Worm (Caenorhabditis elegans) whole organism, dauer: ENCODE data around the gene rgs-1.

Experiments
- unc-62 ChIP-seq: sonication (generic microtip); optimal IDR thresholded peaks from 2 replicates; lab custom pipeline; 2017; ENCODE audit warnings: missing biosample characterization, missing genetic modification reagents, missing genetic modification characterization

rgs-1 gene

ce11 chrIII:10025989-10026388 is 9.6 kb upstream of the rgs-1 start, which contains the start of gene ins-22:
TSS of gene ins-22 (plus strand) at chrIII:10026289.
- no peak for TF ChIP-seq unc-62

ce11 chrIII:10023452-10023851 is 7.1 kb upstream of the rgs-1 start, which contains the start of gene ins-21:
TSS of gene ins-21 (plus strand) at chrIII:10023752.
- no peak for TF ChIP-seq unc-62

DNA sequence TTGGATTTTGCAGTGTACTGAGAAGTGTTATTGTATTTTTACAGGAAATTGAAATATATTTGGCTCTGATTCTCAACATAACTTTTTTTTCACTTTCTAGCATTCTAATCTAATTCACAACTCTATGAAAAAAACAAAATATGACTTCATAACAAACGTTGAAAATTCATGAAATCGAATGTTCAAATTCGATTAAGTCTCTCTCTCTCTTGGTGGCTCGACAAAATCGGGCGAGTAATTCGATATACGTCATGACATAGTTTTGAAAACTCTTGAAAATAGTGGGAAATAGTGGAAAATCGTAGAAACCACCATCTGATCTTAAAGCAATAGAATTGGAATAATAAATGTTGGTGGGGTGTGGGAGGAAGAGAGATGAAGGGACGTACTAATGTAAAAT is 1.6 kb upstream of the rgs-1 start:
- TF ChIP-seq unc-62 = no peak

DNA sequence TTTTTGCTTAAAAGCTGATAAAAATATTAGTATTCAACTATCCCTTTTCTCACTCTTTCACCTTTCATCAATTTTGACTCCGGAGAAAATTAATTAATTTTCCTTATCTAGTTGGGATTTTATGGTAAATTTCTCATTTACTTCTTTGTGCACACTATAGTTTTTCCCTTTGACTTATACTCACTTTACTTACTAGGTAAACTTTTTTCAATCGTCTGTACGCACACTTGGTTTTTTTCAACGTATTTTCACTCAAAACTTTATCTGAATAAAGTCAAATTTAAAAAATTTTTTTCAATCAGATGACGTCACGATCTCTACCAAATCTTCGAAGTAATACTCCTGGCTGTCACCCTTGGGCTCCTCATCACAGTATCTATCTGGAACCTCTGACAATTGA is 4.2 kb downstream of the rgs-1 start, which contains the start of gene C05B5.16:
C05B5.16 (plus strand) TSS at position 301 of the 400 bp plus-strand sequence.
- TF ChIP-seq unc-62 = no peak

DNA sequence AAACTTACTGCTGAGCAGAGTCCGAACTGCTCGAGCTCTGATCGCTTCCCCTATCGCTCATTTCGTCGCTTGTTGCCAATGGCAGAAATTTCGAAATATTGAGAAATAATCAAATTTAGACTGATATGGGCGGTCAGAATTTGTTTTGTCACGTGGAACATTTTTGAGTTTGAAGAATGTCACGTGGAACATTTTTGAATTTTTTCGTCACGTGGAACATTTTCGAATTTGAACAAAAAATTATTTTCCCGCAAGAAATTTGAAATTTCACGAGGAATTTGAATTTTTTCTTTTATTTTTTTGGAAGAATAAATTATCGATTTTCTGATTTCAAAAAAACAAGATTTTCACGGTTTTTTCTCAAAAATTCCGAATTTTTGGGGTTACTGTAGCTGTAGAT is 6.2 kb downstream of the rgs-1 start, which contains the start of gene fbxa-155:
fbxa-155 (minus strand) TSS at position 101 of the 400 bp plus-strand sequence.
- no peak for TF ChIP-seq unc-62

ce11 chrIII:10006734-10007348 is 9.5 kb downstream of the rgs-1 start, which contains the start of gene C05B5.8:
TSS of gene C05B5.8 (minus strand) at chrIII:10006784.
- TF ChIP-seq unc-62 = no peak

- TF ChIP-seq unc-62 = no peak
These were observed 12.1 kb downstream of the rgs-1 start, which contains the start of gene C05B5.11 for ce11 chrIII:10004213-10004612. TSS of gene C05B5.11 (plus strand) at chrIII:10004513.

DNA sequence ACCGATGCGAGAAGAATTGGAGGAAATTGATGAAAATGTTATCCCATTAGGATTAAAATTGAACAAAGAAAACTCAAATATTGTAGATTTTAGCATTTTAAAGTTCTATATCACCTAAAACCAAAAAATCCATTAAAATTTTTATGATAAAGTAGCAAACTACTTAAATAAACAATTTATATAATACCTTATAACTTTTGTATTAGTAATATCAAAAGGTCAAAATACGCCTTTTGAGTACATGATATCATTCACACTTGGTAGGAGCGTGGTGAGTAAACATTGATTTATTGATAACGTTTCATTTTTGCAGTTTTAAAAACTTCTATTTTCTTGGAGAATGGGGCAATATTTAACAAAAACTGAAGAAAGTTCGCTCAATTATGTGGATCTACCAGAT is 15.3 kb downstream of the rgs-1 start, which contains the start of gene C05B5.5:
C05B5.5 (plus strand) TSS at position 301 of the 400 bp plus-strand sequence.
- TF ChIP-seq unc-62 = no peak

DNA sequence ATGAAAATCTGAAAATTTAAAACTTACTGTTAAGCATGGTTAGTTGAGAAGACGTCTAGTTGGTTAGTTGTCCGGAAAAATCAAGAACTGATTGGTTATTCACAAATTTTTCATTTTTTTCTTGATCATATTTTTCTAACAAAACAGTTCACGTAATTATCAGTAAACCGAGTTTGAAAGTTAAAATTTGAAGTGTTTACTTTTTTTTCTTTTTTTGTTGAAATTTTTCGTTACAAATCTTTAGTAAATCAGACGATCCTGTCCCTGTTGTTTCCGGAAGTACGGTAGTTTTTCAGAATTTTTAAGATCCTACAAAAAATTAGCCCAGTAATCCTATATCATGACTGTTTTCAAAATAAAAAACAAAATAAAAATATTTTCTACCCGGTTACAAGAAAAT is 15.9 kb downstream of the rgs-1 start, which contains the start of gene C05B5.2:
C05B5.2 (minus strand) TSS at position 101 of the 400 bp plus-strand sequence.
- no peak for TF ChIP-seq unc-62

DNA sequence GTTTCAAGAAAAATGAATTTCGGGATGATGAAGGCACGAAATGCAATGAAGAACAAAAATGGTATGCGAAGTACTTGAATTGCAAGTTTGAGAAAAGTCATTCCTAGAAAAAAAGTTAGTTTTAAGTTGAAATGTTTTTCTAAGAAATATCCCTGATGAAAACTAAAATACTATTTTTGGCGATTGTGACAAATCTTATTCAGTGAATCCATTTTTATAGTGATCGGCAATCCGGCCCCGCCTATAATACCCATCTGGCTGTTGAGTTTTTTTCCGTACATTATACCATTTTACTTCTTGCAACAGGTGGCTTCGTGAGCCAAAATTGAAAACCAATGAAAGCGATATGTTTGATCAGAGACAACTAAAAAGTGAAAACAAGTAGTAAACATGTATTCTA is 17.1 kb downstream of the rgs-1 start, which contains the start of gene C05B5.17:
C05B5.17 (minus strand) TSS at position 101 of the 400 bp plus-strand sequence.
- TF ChIP-seq unc-62 = no peak

- no peak for TF ChIP-seq unc-62
These were observed 18.5 kb downstream of the rgs-1 start, which contains the start of gene pqn-8 for ce11 chrIII:9997890-9998289. TSS of gene pqn-8 (minus strand) at chrIII:9997990.

DNA sequence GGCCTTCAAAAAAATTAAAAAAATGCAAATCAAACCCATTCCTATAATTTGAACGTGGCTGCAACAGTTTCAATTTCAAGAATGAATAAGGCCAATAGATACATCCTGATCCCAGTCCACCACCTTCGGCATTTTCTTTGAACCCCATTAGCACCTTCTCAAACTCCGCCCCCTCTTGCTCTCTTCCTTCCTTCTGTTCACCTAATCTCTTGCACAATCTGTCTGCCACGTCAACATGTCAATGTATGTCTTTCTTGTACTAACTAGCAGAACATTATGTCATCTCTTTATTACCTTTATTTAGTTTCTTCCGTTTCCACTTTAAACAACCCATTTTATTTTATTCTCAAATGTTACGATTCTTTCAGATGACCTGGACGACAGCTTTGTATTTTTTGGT is 22.8 kb downstream of the rgs-1 start, which contains the start of gene C05B5.4:
C05B5.4 (plus strand) TSS at position 351 of the 400 bp plus-strand sequence.
- TF ChIP-seq unc-62 = no peak

DNA sequence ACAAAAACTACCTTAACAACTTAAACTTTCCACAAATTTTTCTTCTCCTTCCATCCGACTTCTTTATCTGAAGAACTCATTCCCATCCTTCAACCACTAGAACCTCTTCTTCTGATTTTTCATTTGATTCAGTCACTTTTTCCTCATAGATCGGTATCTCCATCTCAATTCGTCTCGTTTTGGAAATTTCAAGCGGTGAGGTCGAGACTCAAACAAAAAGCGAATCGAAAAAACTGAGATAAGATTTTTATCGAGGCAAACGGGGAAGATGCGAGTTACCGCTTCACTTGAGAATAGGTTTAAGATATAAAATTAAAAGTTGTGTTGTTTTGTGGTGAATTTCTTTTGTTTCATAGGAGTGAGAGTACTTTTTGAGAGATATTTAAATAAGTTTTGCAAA is 25.0 kb downstream of the rgs-1 start:
- no peak for TF ChIP-seq unc-62

ce11 chrIII:9988352-9988751 is 28.0 kb downstream of the rgs-1 start, which contains the start of gene C05B5.1:
TSS of gene C05B5.1 (minus strand) at chrIII:9988452.
- no peak for TF ChIP-seq unc-62

DNA sequence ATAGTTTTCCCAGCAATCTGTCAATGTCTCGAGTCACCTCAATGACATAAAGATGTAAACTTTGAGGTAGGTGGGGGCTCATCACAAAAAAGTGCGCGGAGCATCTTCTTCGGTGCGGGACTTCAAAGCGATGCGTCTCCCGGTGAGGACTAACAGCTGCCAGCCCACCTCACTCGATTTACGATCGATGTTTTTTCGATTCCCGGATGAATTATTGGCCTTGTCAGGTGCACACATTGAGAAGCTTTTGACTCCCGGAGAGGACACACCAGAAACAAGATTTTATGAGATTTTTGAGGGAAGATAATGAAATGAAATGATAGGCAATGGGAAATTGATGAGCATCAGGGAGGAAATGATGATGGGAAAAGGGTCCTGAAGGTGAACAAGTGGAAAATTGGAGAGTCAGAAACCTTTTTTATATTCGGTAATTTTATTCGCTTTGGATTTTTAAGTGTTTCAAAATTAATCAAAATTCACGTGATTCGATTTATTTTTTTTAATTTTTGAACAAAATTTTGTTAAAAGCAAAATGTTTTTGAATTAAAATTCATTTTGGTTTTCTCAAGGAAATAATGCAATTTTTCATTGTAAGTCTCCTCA is 29.4 kb downstream of the rgs-1 start, which contains the start of gene C05B5.12:
C05B5.12 (plus strand) TSS at position 553 of the 603 bp plus-strand sequence.
- TF ChIP-seq unc-62 = no peak

- no peak for TF ChIP-seq unc-62
These were observed 30.8 kb downstream of the rgs-1 start for ce11 chrIII:9985542-9985941.

DNA sequence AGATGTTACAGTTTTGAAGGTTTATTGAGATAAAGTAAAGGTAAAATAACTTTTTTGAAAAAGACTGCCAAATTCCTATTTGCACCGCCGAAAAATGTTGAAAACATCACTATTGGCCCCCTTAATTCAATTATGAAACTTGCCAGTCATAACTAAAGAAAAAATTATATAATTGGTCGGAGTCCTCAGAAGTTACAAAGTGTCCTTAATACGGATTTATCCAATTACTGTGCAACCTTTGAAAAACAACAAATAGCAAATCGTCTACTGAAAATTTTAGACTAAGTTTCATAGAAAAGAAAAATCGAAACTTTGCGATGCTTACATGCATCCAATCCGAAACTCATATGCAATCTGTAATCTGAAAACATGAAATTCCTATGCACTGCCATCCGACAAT is 31.8 kb downstream of the rgs-1 start:
- no peak for TF ChIP-seq unc-62
